Fruit fly (Drosophila melanogaster) whole organism, embryonic: ENCODE data around the gene Sf3b6.

Experiments
- Abd-B ChIP-seq: fragments of 200-800 bp; sonication (Bioruptor generic); optimal IDR thresholded peaks from 2 replicates; lab custom pipeline; 2018; ENCODE audit warnings: missing biosample characterization, mild to moderate bottlenecking, missing genetic modification characterization, moderate library complexity
- CG10147 ChIP-seq: fragments of 200-800 bp; sonication (Bioruptor generic); optimal IDR thresholded peaks from 2 replicates; lab custom pipeline; 2019; ENCODE audit warnings: missing biosample characterization, mild to moderate bottlenecking, missing genetic modification characterization, moderate library complexity
- CG10209 ChIP-seq: fragments of 200-800 bp; sonication (Bioruptor generic); optimal IDR thresholded peaks from 3 replicates; lab custom pipeline; 2017; ENCODE audit warnings: missing biosample characterization, mild to moderate bottlenecking, missing genetic modification characterization, missing genetic modification reagents
- CG1024 ChIP-seq: fragments of 200-800 bp; sonication (Bioruptor generic); IDR thresholded peaks from 2 replicates; pipeline ENCODE4 v1.3.6; 2022; ENCODE audit warnings: missing biosample characterization, missing genetic modification characterization
- CG10366 ChIP-seq: fragments of 200-800 bp; sonication (Bioruptor generic); IDR thresholded peaks from 2 replicates; pipeline ENCODE4 v1.3.6; 2022; ENCODE audit warnings: missing biosample characterization, missing genetic modification characterization
- CG11093 ChIP-seq: fragments of 200-800 bp; sonication (Bioruptor generic); IDR thresholded peaks from 3 replicates; pipeline ENCODE4 v1.3.6; 2022; ENCODE audit warnings: missing biosample characterization, missing genetic modification characterization
- CG11560 ChIP-seq: fragments of 200-800 bp; sonication (Bioruptor generic); IDR thresholded peaks from 3 replicates; pipeline ENCODE4 v1.3.6; 2022; ENCODE audit warnings: missing biosample characterization, missing genetic modification characterization
- CG1233 ChIP-seq: fragments of 200-800 bp; sonication (Bioruptor generic); optimal IDR thresholded peaks from 4 replicates; lab custom pipeline; 2018; ENCODE audit warnings: missing biosample characterization, mild to moderate bottlenecking, missing genetic modification characterization
- CG13123 ChIP-seq: fragments of 200-800 bp; sonication (Bioruptor generic); optimal IDR thresholded peaks from 2 replicates; lab custom pipeline; 2016; ENCODE audit warnings: missing biosample characterization, missing genetic modification characterization
- CG13287 ChIP-seq: fragments of 200-800 bp; sonication (Bioruptor generic); IDR thresholded peaks from 2 replicates; pipeline ENCODE4 v1.3.6; 2022; ENCODE audit warnings: missing biosample characterization, missing genetic modification characterization; ENCODE audit not compliant: partially characterized antibody
- CG14441 ChIP-seq: fragments of 200-800 bp; sonication (Bioruptor generic); IDR thresholded peaks from 2 replicates; pipeline ENCODE4 v1.3.6; 2022; ENCODE audit warnings: missing biosample characterization, missing genetic modification characterization
- CG14710 ChIP-seq: fragments of 200-800 bp; sonication (Bioruptor generic); optimal IDR thresholded peaks from 3 replicates; lab custom pipeline; 2019; ENCODE audit warnings: missing biosample characterization, mild to moderate bottlenecking, missing genetic modification characterization, moderate library complexity
- CG15269 ChIP-seq: fragments of 200-800 bp; sonication (Bioruptor generic); optimal IDR thresholded peaks from 2 replicates; lab custom pipeline; 2018; ENCODE audit warnings: missing biosample characterization, mild to moderate bottlenecking, missing genetic modification characterization, moderate library complexity
- CG15514 ChIP-seq: fragments of 200-800 bp; sonication (Bioruptor generic); optimal IDR thresholded peaks from 3 replicates; lab custom pipeline; 2017; ENCODE audit warnings: missing biosample characterization, missing genetic modification characterization, mild to moderate bottlenecking, moderate library complexity, missing genetic modification reagents
- CG15696 ChIP-seq: fragments of 200-800 bp; sonication (Bioruptor generic); optimal IDR thresholded peaks from 2 replicates; lab custom pipeline; 2019; ENCODE audit warnings: missing biosample characterization, mild to moderate bottlenecking, missing genetic modification characterization, moderate library complexity
- CG17802 ChIP-seq: fragments of 200-800 bp; sonication (Bioruptor generic); optimal IDR thresholded peaks from 2 replicates; lab custom pipeline; 2018; ENCODE audit warnings: missing biosample characterization, mild to moderate bottlenecking, missing genetic modification characterization, moderate library complexity
- CG17912 ChIP-seq: fragments of 200-800 bp; sonication (Bioruptor generic); optimal IDR thresholded peaks from 2 replicates; lab custom pipeline; 2018; ENCODE audit warnings: missing biosample characterization, mild to moderate bottlenecking, missing genetic modification characterization
- CG18262 ChIP-seq: fragments of 200-800 bp; optimal IDR thresholded peaks from 3 replicates; lab custom pipeline; 2019; ENCODE audit warnings: missing biosample characterization, mild to moderate bottlenecking, missing genetic modification characterization, moderate library complexity
- CG30403 ChIP-seq: fragments of 200-800 bp; sonication (Bioruptor generic); optimal IDR thresholded peaks from 3 replicates; lab custom pipeline; 2016; ENCODE audit warnings: missing biosample characterization, missing genetic modification characterization
- CG3065 ChIP-seq: fragments of 200-800 bp; sonication (Bioruptor generic); optimal IDR thresholded peaks from 2 replicates; lab custom pipeline; 2016; ENCODE audit warnings: missing biosample characterization, missing genetic modification characterization
- CG6683 ChIP-seq: fragments of 200-800 bp; sonication (Bioruptor generic); optimal IDR thresholded peaks from 2 replicates; lab custom pipeline; 2017; ENCODE audit warnings: missing biosample characterization, mild to moderate bottlenecking, missing genetic modification characterization, missing genetic modification reagents
- CG6854 ChIP-seq: fragments of 200-800 bp; sonication (Bioruptor generic); optimal IDR thresholded peaks from 3 replicates; lab custom pipeline; 2017; ENCODE audit warnings: missing biosample characterization, mild to moderate bottlenecking, missing genetic modification characterization
- CG7372 ChIP-seq: fragments of 200-800 bp; sonication (Bioruptor generic); IDR thresholded peaks from 2 replicates; pipeline ENCODE4 v1.3.6; 2022; ENCODE audit warnings: missing biosample characterization, missing genetic modification characterization
- CG7839 ChIP-seq: fragments of 200-800 bp; sonication (Bioruptor generic); optimal IDR thresholded peaks from 3 replicates; lab custom pipeline; 2018; ENCODE audit warnings: missing biosample characterization, mild to moderate bottlenecking, missing genetic modification characterization, moderate library complexity
- CG9727 ChIP-seq: fragments of 200-800 bp; sonication (Bioruptor generic); optimal IDR thresholded peaks from 3 replicates; lab custom pipeline; 2017; ENCODE audit warnings: missing biosample characterization, mild to moderate bottlenecking, missing genetic modification characterization
- Dek ChIP-seq: fragments of 200-800 bp; sonication (Bioruptor generic); optimal IDR thresholded peaks from 3 replicates; lab custom pipeline; 2019; ENCODE audit warnings: missing biosample characterization, mild to moderate bottlenecking, missing genetic modification characterization, moderate library complexity
- H15 ChIP-seq: fragments of 200-800 bp; sonication (Bioruptor generic); IDR thresholded peaks from 3 replicates; pipeline ENCODE4 v1.3.6; 2022; ENCODE audit warnings: missing biosample characterization, missing genetic modification characterization
- Lhr ChIP-seq: fragments of 200-800 bp; sonication (Bioruptor generic); optimal IDR thresholded peaks from 3 replicates; lab custom pipeline; 2017; ENCODE audit warnings: mild to moderate bottlenecking, missing biosample characterization, missing genetic modification reagents, missing genetic modification characterization
- Lim3 ChIP-seq: fragments of 200-800 bp; sonication (Bioruptor generic); IDR thresholded peaks from 2 replicates; pipeline ENCODE4 v1.3.6; 2022; ENCODE audit warnings: missing biosample characterization, missing genetic modification characterization
- Mrtf ChIP-seq: fragments of 200-800 bp; sonication (Bioruptor generic); IDR thresholded peaks from 3 replicates; pipeline ENCODE4 v1.3.6; 2022; ENCODE audit warnings: missing biosample characterization, missing genetic modification characterization
- NK7.1 ChIP-seq: fragments of 200-800 bp; sonication (Bioruptor generic); optimal IDR thresholded peaks from 3 replicates; lab custom pipeline; 2016; ENCODE audit warnings: missing biosample characterization, missing genetic modification characterization
- Ravus ChIP-seq: fragments of 200-800 bp; sonication (Bioruptor generic); IDR thresholded peaks from 2 replicates; pipeline ENCODE4 v1.3.6; 2022; ENCODE audit warnings: missing biosample characterization, missing genetic modification characterization
- Side ChIP-seq: fragments of 200-800 bp; sonication (Bioruptor generic); optimal IDR thresholded peaks from 2 replicates; lab custom pipeline; 2016; ENCODE audit warnings: missing biosample characterization, missing genetic modification characterization
- chinmo ChIP-seq: fragments of 200-800 bp; sonication (Bioruptor generic); IDR thresholded peaks from 4 replicates; pipeline ENCODE4 v1.3.6; 2022; ENCODE audit warnings: missing biosample characterization, missing genetic modification characterization; ENCODE audit not compliant: partially characterized antibody
- dmrt99B ChIP-seq: fragments of 200-800 bp; sonication (Bioruptor generic); optimal IDR thresholded peaks from 2 replicates; lab custom pipeline; 2018; ENCODE audit warnings: missing biosample characterization, mild to moderate bottlenecking, missing genetic modification characterization, moderate library complexity
- esg ChIP-seq: fragments of 200-800 bp; sonication (Bioruptor generic); conservative IDR thresholded peaks from 2 replicates; pipeline ENCODE4 v1.3.6; 2022; ENCODE audit warnings: missing biosample characterization, missing genetic modification characterization
- fd96Cb ChIP-seq: fragments of 200-800 bp; sonication (Bioruptor generic); optimal IDR thresholded peaks from 2 replicates; lab custom pipeline; 2018; ENCODE audit warnings: missing biosample characterization, mild to moderate bottlenecking, missing genetic modification characterization, moderate library complexity
- fu2 ChIP-seq: fragments of 200-800 bp; sonication (Bioruptor generic); optimal IDR thresholded peaks from 2 replicates; lab custom pipeline; 2016; ENCODE audit warnings: missing biosample characterization, missing genetic modification characterization
- knrl ChIP-seq: fragments of 200-800 bp; sonication (Bioruptor generic); IDR thresholded peaks from 3 replicates; pipeline ENCODE4 v1.3.6; 2022; ENCODE audit warnings: missing biosample characterization, missing genetic modification characterization; ENCODE audit not compliant: partially characterized antibody
- nerfin-1 ChIP-seq: fragments of 200-800 bp; sonication (Bioruptor generic); optimal IDR thresholded peaks from 3 replicates; lab custom pipeline; 2019; ENCODE audit warnings: missing biosample characterization, mild to moderate bottlenecking, missing genetic modification characterization, moderate library complexity
- odd ChIP-seq: fragments of 200-800 bp; sonication (Bioruptor generic); optimal IDR thresholded peaks from 2 replicates; lab custom pipeline; 2017; ENCODE audit warnings: missing biosample characterization, mild to moderate bottlenecking, missing genetic modification characterization
- pan ChIP-seq, 4 experiments: fragments of >200 bp in 3 of 4; fragments of 200-800 bp in 1 of 4; sonication (Bioruptor generic) in 1 of 4; optimal IDR thresholded peaks in 3 of 4; IDR thresholded peaks in 1 of 4; 2 replicates each; pipeline versions ENCODE4 v1.3.6 to Lab custom; 2017 to 2022; ENCODE audit warnings: missing biosample characterization in 2 of 4, missing genetic modification characterization in 2 of 4, mixed read lengths in 1 of 4
- sc ChIP-seq, 3 experiments: fragments of >200 bp in 2 of 3; fragments of 200-800 bp in 1 of 3; sonication (Bioruptor generic) in 1 of 3; optimal IDR thresholded peaks; 2 replicates in 2 of 3; 3 replicates in 1 of 3; lab custom pipeline; 2017; ENCODE audit warnings: mild to moderate bottlenecking in 1 of 3, missing biosample characterization in 1 of 3, missing genetic modification characterization in 1 of 3, missing genetic modification reagents in 1 of 3
- so ChIP-seq: fragments of 200-800 bp; sonication (Bioruptor generic); IDR thresholded peaks from 3 replicates; pipeline ENCODE4 v1.3.6; 2022; ENCODE audit warnings: missing biosample characterization, missing genetic modification characterization
- ssp ChIP-seq: fragments of 200-800 bp; sonication (Bioruptor generic); IDR thresholded peaks from 2 replicates; pipeline ENCODE4 v1.3.6; 2022; ENCODE audit warnings: missing biosample characterization, missing genetic modification characterization
- stc ChIP-seq: fragments of 200-800 bp; sonication (Bioruptor generic); IDR thresholded peaks from 2 replicates; pipeline ENCODE4 v1.3.6; 2022; ENCODE audit warnings: missing biosample characterization, missing genetic modification characterization
- vnd ChIP-seq: fragments of 200-800 bp; sonication (Bioruptor generic); IDR thresholded peaks from 3 replicates; pipeline ENCODE4 v1.3.6; 2022; ENCODE audit warnings: missing biosample characterization, missing genetic modification characterization; ENCODE audit not compliant: partially characterized antibody
- z ChIP-seq: fragments of 200-800 bp; sonication (Bioruptor generic); IDR thresholded peaks from 3 replicates; pipeline ENCODE4 v1.3.6; 2022; ENCODE audit warnings: missing biosample characterization, missing genetic modification characterization

Gene Sf3b6

dm6 chr3L:6217212-6217611, 24.2 kb upstream of the Sf3b6 start (continued):
- TF ChIP-seq nerfin-1 (tag; lab: Kevin White, UChicago) (peak; percentile 39), CG14441 (peak; percentile 46; the same call in 1 of the 2 replicates), Lhr (peak; percentile 13), dmrt99B (tag; lab: Kevin White, UChicago) (peak; percentile 77), Ravus (peak; percentile 12; the same call in 1 of the 2 replicates), CG30403 (peak; percentile 75), sc (optimal IDR thresholded peaks at IDR 0.05; lab: Kevin White, UChicago) (no peak), sc (GFP tag; optimal IDR thresholded peaks at IDR 0.05; lab: Kevin White, UChicago) (peak; percentile 56), chinmo (no peak), odd (peak; percentile 35), so (GFP tag; lab: Robert Waterston, UW) (0 out of 3 replicates have a peak, but pooled peaks have one; percentile 28), CG10366 (GFP tag; lab: Robert Waterston, UW) (peak; percentile 71), CG14710 (tag; lab: Kevin White, UChicago) (peak; percentile 81), CG17912 (GFP tag; lab: Kevin White, UChicago) (no peak), Mrtf (no peak), esg (GFP tag; lab: Robert Waterston, UW) (peak; percentile 66), CG11093 (GFP tag; lab: Robert Waterston, UW) (peak; percentile 48; the same call in 1 of the 3 replicates), CG1024 (GFP tag; lab: Robert Waterston, UW) (peak; percentile 67), CG1233 (GFP tag; lab: Kevin White, UChicago) (peak; percentile 61), z (GFP tag; lab: Robert Waterston, UW) (no peak), Lim3 (no peak), Dek (tag; lab: Kevin White, UChicago) (peak; percentile 15), H15 (GFP tag; lab: Robert Waterston, UW) (0 out of 3 replicates have a peak, but pooled peaks have one; percentile 21), CG11560 (no peak), CG15696 (tag; lab: Kevin White, UChicago) (peak; percentile 55), fd96Cb (peak; percentile 80), CG13123 (GFP tag; lab: Kevin White, UChicago) (peak; percentile 55), NK7.1 (GFP tag; lab: Kevin White, UChicago) (no peak), CG17802 (tag; lab: Kevin White, UChicago) (peak; percentile 16), ssp (GFP tag; lab: Robert Waterston, UW) (peak; percentile 44; the same call in 1 of the 2 replicates), CG13287 (GFP tag; lab: Robert Waterston, UW) (no peak), CG10147 (GFP tag; lab: Kevin White, UChicago) (peak; percentile 31), CG15514 (GFP tag; lab: Kevin White, UChicago) (no peak), CG7372 (peak; percentile 34; the same call in 1 of the 2 replicates), CG15269 (tag; lab: Kevin White, UChicago) (peak; percentile 60), CG18262 (tag; lab: Kevin White, UChicago) (peak; percentile 90), CG3065 (no peak), CG6683 (GFP tag; lab: Kevin White, UChicago) (peak; percentile 6), fu2 (GFP tag; lab: Kevin White, UChicago) (no peak), knrl (no peak), CG9727 (peak; percentile 76), CG10209 (GFP tag; lab: Kevin White, UChicago) (peak; percentile 13), Abd-B (GFP tag; lab: Kevin White, UChicago) (peak; percentile 42), CG7839 (tag; lab: Kevin White, UChicago) (peak; percentile 81), stc (GFP tag; lab: Robert Waterston, UW) (peak; percentile 74; the same call in 1 of the 2 replicates), vnd (no peak), pan (optimal IDR thresholded peaks at IDR 0.05; lab: Kevin White, UChicago) (no peak), pan (GFP tag; optimal IDR thresholded peaks at IDR 0.05 in 1 of 2, IDR thresholded peaks at IDR 0.05 in 1 of 2) (peak in 1 of 2 experiments; percentile 76), CG6854 (GFP tag; lab: Kevin White, UChicago) (no peak), Side (peak; percentile 11)
